Fruit fly (Drosophila melanogaster) whole organism, embryonic: ENCODE results near the gene CG31431.
A peak's percentile ranks its signal among the peaks of the same experiment; 100 is the strongest.

Experiments
- Abd-B ChIP-seq: fragments of 200-800 bp; sonication (Bioruptor generic); optimal IDR thresholded peaks from 2 replicates; lab custom pipeline; 2018; ENCODE audit warnings: missing biosample characterization, mild to moderate bottlenecking, missing genetic modification characterization, moderate library complexity
- Awh ChIP-seq: fragments of 200-800 bp; sonication (Bioruptor generic); IDR thresholded peaks from 2 replicates; pipeline ENCODE4, ENCODE4 v1.3.6; 2022; ENCODE audit warnings: missing biosample characterization, missing genetic modification characterization
- B-H2 ChIP-seq: fragments of 200-800 bp; sonication (Bioruptor generic); optimal IDR thresholded peaks from 2 replicates; lab custom pipeline; 2018; ENCODE audit warnings: missing biosample characterization, mild to moderate bottlenecking, missing genetic modification characterization
- CG10147 ChIP-seq: fragments of 200-800 bp; sonication (Bioruptor generic); optimal IDR thresholded peaks from 2 replicates; lab custom pipeline; 2019; ENCODE audit warnings: missing biosample characterization, mild to moderate bottlenecking, missing genetic modification characterization, moderate library complexity
- CG12219 ChIP-seq: fragments of 200-800 bp; sonication (Bioruptor generic); optimal IDR thresholded peaks from 3 replicates; lab custom pipeline; 2018; ENCODE audit warnings: missing biosample characterization, mild to moderate bottlenecking, missing genetic modification characterization
- CG12769 ChIP-seq: fragments of 200-800 bp; sonication (Bioruptor generic); optimal IDR thresholded peaks from 2 replicates; lab custom pipeline; 2019; ENCODE audit warnings: missing biosample characterization, mild to moderate bottlenecking, missing genetic modification characterization, moderate library complexity
- CG14710 ChIP-seq: fragments of 200-800 bp; sonication (Bioruptor generic); optimal IDR thresholded peaks from 3 replicates; lab custom pipeline; 2019; ENCODE audit warnings: missing biosample characterization, mild to moderate bottlenecking, missing genetic modification characterization, moderate library complexity
- CG14860 ChIP-seq: fragments of 200-800 bp; sonication (Bioruptor generic); IDR thresholded peaks from 3 replicates; pipeline ENCODE4 v1.3.6; 2022; ENCODE audit warnings: missing biosample characterization, missing genetic modification characterization; ENCODE audit not compliant: partially characterized antibody
- CG16813 ChIP-seq: fragments of 200-800 bp; sonication (Bioruptor generic); IDR thresholded peaks from 3 replicates; pipeline ENCODE4 v1.3.6; 2022; ENCODE audit warnings: missing biosample characterization, missing genetic modification characterization; ENCODE audit not compliant: partially characterized antibody
- CG17829 ChIP-seq: fragments of 200-800 bp; optimal IDR thresholded peaks from 2 replicates; lab custom pipeline; 2019; ENCODE audit warnings: missing biosample characterization, mild to moderate bottlenecking, missing genetic modification characterization, moderate library complexity
- CG2199 ChIP-seq: fragments of 200-800 bp; sonication (Bioruptor generic); IDR thresholded peaks from 3 replicates; pipeline ENCODE4 v1.3.6; 2022; ENCODE audit warnings: missing biosample characterization, missing genetic modification characterization
- CG30020 ChIP-seq: fragments of 200-800 bp; optimal IDR thresholded peaks from 2 replicates; lab custom pipeline; 2019; ENCODE audit warnings: missing biosample characterization, mild to moderate bottlenecking, missing genetic modification characterization, moderate library complexity
- CG31224 ChIP-seq: fragments of 200-800 bp; sonication (Bioruptor generic); IDR thresholded peaks from 2 replicates; pipeline ENCODE4 v1.3.6; 2022; ENCODE audit warnings: missing biosample characterization, missing genetic modification characterization
- CG32532 ChIP-seq: fragments of 200-800 bp; sonication (Bioruptor generic); IDR thresholded peaks from 2 replicates; pipeline ENCODE4 v1.3.6; 2022; ENCODE audit warnings: missing biosample characterization, missing genetic modification characterization
- CG34224 ChIP-seq: fragments of 200-800 bp; sonication (Bioruptor generic); IDR thresholded peaks from 3 replicates; pipeline ENCODE4 v1.3.6; 2022; ENCODE audit warnings: missing biosample characterization, missing genetic modification characterization; ENCODE audit not compliant: partially characterized antibody
- CG34422 ChIP-seq: fragments of 200-800 bp; sonication (Bioruptor generic); IDR thresholded peaks from 3 replicates; pipeline ENCODE4 v1.3.6; 2022; ENCODE audit warnings: missing biosample characterization, missing genetic modification characterization
- CG3847 ChIP-seq: fragments of 200-800 bp; sonication (Bioruptor generic); IDR thresholded peaks from 2 replicates; pipeline ENCODE4 v1.3.6; 2022; ENCODE audit warnings: missing biosample characterization, missing genetic modification characterization
- CG4328 ChIP-seq: fragments of 200-800 bp; sonication (Bioruptor generic); optimal IDR thresholded peaks from 3 replicates; lab custom pipeline; 2017; ENCODE audit warnings: missing biosample characterization, missing genetic modification reagents, missing genetic modification characterization
- CG6765 ChIP-seq: fragments of 200-800 bp; sonication (Bioruptor generic); optimal IDR thresholded peaks from 3 replicates; lab custom pipeline; 2017; ENCODE audit warnings: missing biosample characterization, mild to moderate bottlenecking, missing genetic modification characterization
- CG7556 ChIP-seq: fragments of 200-800 bp; sonication (Bioruptor generic); optimal IDR thresholded peaks from 2 replicates; lab custom pipeline; 2017; ENCODE audit warnings: missing biosample characterization, mild to moderate bottlenecking, missing genetic modification characterization
- CG8281 ChIP-seq: fragments of 200-800 bp; sonication (Bioruptor generic); optimal IDR thresholded peaks from 2 replicates; lab custom pipeline; 2018; ENCODE audit warnings: missing biosample characterization, mild to moderate bottlenecking, missing genetic modification characterization, moderate library complexity
- CG9817 ChIP-seq: fragments of 200-800 bp; sonication (Bioruptor generic); optimal IDR thresholded peaks from 2 replicates; lab custom pipeline; 2018; ENCODE audit warnings: missing biosample characterization, mild to moderate bottlenecking, missing genetic modification characterization, moderate library complexity
- Eip74EF ChIP-seq, 2 experiments: fragments of 200-800 bp in 1 of 2; fragments of >200 bp in 1 of 2; sonication (Bioruptor generic) in 1 of 2; optimal IDR thresholded peaks; 2 replicates each; lab custom pipeline; 2017 to 2019; ENCODE audit warnings: missing biosample characterization in 2 of 2, missing genetic modification characterization in 2 of 2, mild to moderate bottlenecking in 1 of 2, moderate library complexity in 1 of 2
- Fer3 ChIP-seq: fragments of 200-800 bp; sonication (Bioruptor generic); optimal IDR thresholded peaks from 2 replicates; lab custom pipeline; 2018; ENCODE audit warnings: missing biosample characterization, mild to moderate bottlenecking, missing genetic modification characterization, moderate library complexity
- Gsc ChIP-seq: fragments of 200-800 bp; sonication (Bioruptor generic); IDR thresholded peaks from 2 replicates; pipeline ENCODE4 v1.3.6; 2022; ENCODE audit warnings: missing biosample characterization, missing genetic modification characterization
- HLH54F ChIP-seq: fragments of 200-800 bp; sonication (Bioruptor generic); optimal IDR thresholded peaks from 3 replicates; lab custom pipeline; 2016; ENCODE audit warnings: missing biosample characterization, missing genetic modification characterization
- Hand ChIP-seq: fragments of 200-800 bp; sonication (Bioruptor generic); optimal IDR thresholded peaks from 2 replicates; lab custom pipeline; 2017; ENCODE audit warnings: mild to moderate bottlenecking, missing biosample characterization, missing genetic modification reagents, missing genetic modification characterization
- HmgD ChIP-seq: fragments of 200-800 bp; sonication (Bioruptor generic); optimal IDR thresholded peaks from 3 replicates; lab custom pipeline; 2016; ENCODE audit warnings: missing biosample characterization, missing genetic modification characterization
- MBD-R2 ChIP-seq: fragments of 200-800 bp; sonication (Bioruptor generic); IDR thresholded peaks from 2 replicates; pipeline ENCODE4 v1.3.6; 2022; ENCODE audit warnings: missing biosample characterization, missing genetic modification characterization
- Mad ChIP-seq: fragments of 200-800 bp; sonication (Bioruptor generic); optimal IDR thresholded peaks from 2 replicates; lab custom pipeline; 2016; ENCODE audit warnings: missing biosample characterization, missing genetic modification characterization
- Mes4 ChIP-seq: fragments of 200-800 bp; sonication (Bioruptor generic); optimal IDR thresholded peaks from 2 replicates; lab custom pipeline; 2016; ENCODE audit warnings: missing biosample characterization, missing genetic modification characterization
- Nf-YC ChIP-seq: fragments of 200-800 bp; optimal IDR thresholded peaks from 3 replicates; lab custom pipeline; 2019; ENCODE audit warnings: missing biosample characterization, mild to moderate bottlenecking, missing genetic modification characterization, moderate library complexity
- Six4 ChIP-seq: fragments of 200-800 bp; sonication (Bioruptor generic); optimal IDR thresholded peaks from 2 replicates; lab custom pipeline; 2016; ENCODE audit warnings: missing biosample characterization, missing genetic modification characterization
- Stat92E ChIP-seq, 3 experiments: fragments of >200 bp in 2 of 3; fragments of 200-800 bp in 1 of 3; sonication (Bioruptor generic) in 1 of 3; optimal IDR thresholded peaks; 2 replicates each; lab custom pipeline; 2017 to 2019; ENCODE audit warnings: missing biosample characterization in 3 of 3, missing genetic modification characterization in 3 of 3, mild to moderate bottlenecking in 1 of 3, moderate library complexity in 1 of 3
- btn ChIP-seq: fragments of 200-800 bp; sonication (Bioruptor generic); optimal IDR thresholded peaks from 2 replicates; lab custom pipeline; 2016; ENCODE audit warnings: missing biosample characterization, missing genetic modification characterization
- croc ChIP-seq: fragments of 200-800 bp; sonication (Bioruptor generic); conservative IDR thresholded peaks from 3 replicates; pipeline ENCODE4 v1.3.6; 2022; ENCODE audit warnings: missing biosample characterization, missing genetic modification characterization
- cwo ChIP-seq: fragments of 200-800 bp; sonication (Bioruptor generic); optimal IDR thresholded peaks from 3 replicates; lab custom pipeline; 2017; ENCODE audit warnings: missing biosample characterization, missing genetic modification characterization, mild to moderate bottlenecking, moderate library complexity, missing genetic modification reagents
- h ChIP-seq: fragments of >200 bp; optimal IDR thresholded peaks from 2 replicates; lab custom pipeline; 2017
- hbn ChIP-seq: fragments of 200-800 bp; sonication (Bioruptor generic); IDR thresholded peaks from 2 replicates; pipeline ENCODE4 v1.3.6; 2022; ENCODE audit warnings: missing biosample characterization, missing genetic modification characterization; ENCODE audit not compliant: partially characterized antibody
- jumu ChIP-seq: fragments of 200-800 bp; sonication (Bioruptor generic); optimal IDR thresholded peaks from 3 replicates; lab custom pipeline; 2016; ENCODE audit warnings: missing biosample characterization, missing genetic modification characterization
- org-1 ChIP-seq: fragments of 200-800 bp; sonication (Bioruptor generic); optimal IDR thresholded peaks from 2 replicates; lab custom pipeline; 2017; ENCODE audit warnings: missing biosample characterization, missing genetic modification characterization
- pan ChIP-seq, 4 experiments: fragments of >200 bp in 3 of 4; fragments of 200-800 bp in 1 of 4; sonication (Bioruptor generic) in 1 of 4; optimal IDR thresholded peaks in 3 of 4; IDR thresholded peaks in 1 of 4; 2 replicates each; pipeline versions ENCODE4 v1.3.6 to Lab custom; 2017 to 2022; ENCODE audit warnings: missing biosample characterization in 2 of 4, missing genetic modification characterization in 2 of 4, mixed read lengths in 1 of 4
- rib ChIP-seq: fragments of 200-800 bp; sonication (Bioruptor generic); IDR thresholded peaks from 2 replicates; pipeline ENCODE4 v1.3.6; 2022; ENCODE audit warnings: missing biosample characterization, missing genetic modification characterization
- stwl ChIP-seq: fragments of 200-800 bp; sonication (Bioruptor generic); optimal IDR thresholded peaks from 3 replicates; lab custom pipeline; 2018; ENCODE audit warnings: missing biosample characterization, mild to moderate bottlenecking, missing genetic modification characterization, moderate library complexity
- tap ChIP-seq: fragments of 200-800 bp; optimal IDR thresholded peaks from 3 replicates; lab custom pipeline; 2019; ENCODE audit warnings: missing biosample characterization, mild to moderate bottlenecking, missing genetic modification characterization, moderate library complexity
- tio ChIP-seq: fragments of 200-800 bp; sonication (Bioruptor generic); optimal IDR thresholded peaks from 2 replicates; lab custom pipeline; 2017; ENCODE audit warnings: missing biosample characterization, missing genetic modification characterization, inconsistent platforms
- tll ChIP-seq, 2 experiments: fragments of 200-800 bp in 1 of 2; fragments of >200 bp in 1 of 2; sonication (Bioruptor generic) in 1 of 2; optimal IDR thresholded peaks; 2 replicates each; lab custom pipeline; 2017 to 2019; ENCODE audit warnings: missing biosample characterization in 2 of 2, missing genetic modification characterization in 2 of 2, mild to moderate bottlenecking in 1 of 2, moderate library complexity in 1 of 2
- wek ChIP-seq: fragments of 200-800 bp; sonication (Bioruptor generic); optimal IDR thresholded peaks from 3 replicates; lab custom pipeline; 2018; ENCODE audit warnings: missing biosample characterization, mild to moderate bottlenecking, missing genetic modification characterization, moderate library complexity

CG31431 gene

DNA sequence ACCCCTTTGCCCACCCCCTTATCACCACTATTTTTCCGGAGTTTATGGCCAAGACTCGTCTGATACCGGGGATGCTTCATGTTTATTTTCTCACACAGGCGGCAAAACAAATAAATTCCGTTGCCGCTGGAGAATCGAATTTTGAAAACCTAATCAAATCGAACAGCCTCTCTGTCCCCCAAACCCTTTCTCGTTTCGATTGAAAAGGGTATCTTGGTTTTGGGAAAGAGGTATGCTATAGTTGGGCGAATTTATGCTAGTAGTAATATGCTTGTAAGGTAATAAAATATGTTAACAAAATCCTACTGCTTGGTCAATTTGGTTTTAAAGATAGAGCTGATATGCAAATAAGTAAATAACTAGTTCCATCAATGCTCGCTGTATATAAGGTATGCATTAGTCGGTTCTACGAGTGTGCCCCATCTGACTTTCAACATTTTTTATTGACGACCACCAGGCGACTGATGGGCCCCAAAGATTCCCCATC, 42.4 kb upstream of the CG31431 start (continued):
- TF ChIP-seq wek (GFP tag; lab: Kevin White, UChicago) (no peak), CG14860 (GFP tag; lab: Robert Waterston, UW) (peak; percentile 42; the same call in 1 of the 3 replicates), stwl (tag; lab: Kevin White, UChicago) (peak; percentile 10), Mad (GFP tag; lab: Kevin White, UChicago) (peak; percentile 51), CG8281 (tag; lab: Kevin White, UChicago) (peak; percentile 24), org-1 (GFP tag; lab: Kevin White, UChicago) (peak; percentile 21), CG31224 (peak; percentile 24; the same call in 1 of the 2 replicates), hbn (GFP tag; lab: Robert Waterston, UW) (no peak), tio (GFP tag; lab: Kevin White, UChicago) (peak; percentile 62), Nf-YC (no peak), jumu (peak; percentile 79), pan (optimal IDR thresholded peaks at IDR 0.05; lab: Kevin White, UChicago) (peak in 1 of 2 experiments; percentile 12), pan (GFP tag; optimal IDR thresholded peaks at IDR 0.05 in 1 of 2, IDR thresholded peaks at IDR 0.05 in 1 of 2) (peak in 1 of 2 experiments; percentile 63), CG30020 (tag; lab: Kevin White, UChicago) (peak; percentile 23), Hand (GFP tag; lab: Kevin White, UChicago) (no peak), Abd-B (GFP tag; lab: Kevin White, UChicago) (peak; percentile 82), CG3847 (GFP tag; lab: Robert Waterston, UW) (peak; percentile 63), tap (tag; lab: Kevin White, UChicago) (peak; percentile 7), CG16813 (GFP tag; lab: Robert Waterston, UW) (0 out of 3 replicates have a peak, but pooled peaks have one; percentile 12), HLH54F (GFP tag; lab: Kevin White, UChicago) (peak; percentile 48), CG6765 (GFP tag; lab: Kevin White, UChicago) (no peak), B-H2 (no peak), CG14710 (peak; percentile 77), CG12769 (peak; percentile 40), CG4328 (no peak), h (lab: Kevin White, UChicago) (no peak), HmgD (GFP tag; lab: Kevin White, UChicago) (no peak), tll (GFP tag; optimal IDR thresholded peaks at IDR 0.05; lab: Kevin White, UChicago) (no peak), CG10147 (GFP tag; lab: Kevin White, UChicago) (no peak), Eip74EF (GFP tag; optimal IDR thresholded peaks at IDR 0.05; lab: Kevin White, UChicago) (peak in 1 of 2 experiments; percentile 69), MBD-R2 (no peak), Stat92E (GFP tag; optimal IDR thresholded peaks at IDR 0.05; lab: Kevin White, UChicago) (peak in 1 of 3 experiments; percentile 69), CG34422 (GFP tag; lab: Robert Waterston, UW) (peak; percentile 66; the same call in 2 of the 3 replicates), rib (GFP tag; lab: Robert Waterston, UW) (no peak), Awh (peak; percentile 83), CG34224 (no peak), CG17829 (tag; lab: Kevin White, UChicago) (peak; percentile 90), CG2199 (GFP tag; lab: Robert Waterston, UW) (no peak), CG12219 (GFP tag; lab: Kevin White, UChicago) (peak; percentile 70), croc (GFP tag; lab: Robert Waterston, UW) (peak; percentile 92), Six4 (GFP tag; lab: Kevin White, UChicago) (peak; percentile 50), CG9817 (no peak), Gsc (GFP tag; lab: Robert Waterston, UW) (peak; percentile 63), Mes4 (GFP tag; lab: Kevin White, UChicago) (peak; percentile 85), Fer3 (tag; lab: Kevin White, UChicago) (peak; percentile 6), CG32532 (no peak), cwo (no peak), CG7556 (GFP tag; lab: Kevin White, UChicago) (peak; percentile 47), btn (GFP tag; lab: Kevin White, UChicago) (peak; percentile 82)
